Worm (Caenorhabditis elegans) whole organism, late embryonic: Measurements from ENCODE around the gene C16B8.4.

ENCODE experiments used
- C08G9.2 ChIP-seq: sonication (generic microtip); optimal IDR thresholded peaks from 2 replicates; lab custom pipeline; 2016; ENCODE audit warnings: mild to moderate bottlenecking, missing genetic modification characterization, moderate library complexity, missing compliant biosample characterization
- C38D4.7 ChIP-seq: fragments of 200-800 bp; sonication (Bioruptor generic); optimal IDR thresholded peaks from 2 replicates; lab custom pipeline; 2018; ENCODE audit warnings: mild to moderate bottlenecking, missing genetic modification characterization, moderate library complexity, missing compliant biosample characterization
- T23F11.4 ChIP-seq: fragments of 200-800 bp; sonication (Bioruptor generic); optimal IDR thresholded peaks from 2 replicates; lab custom pipeline; 2018; ENCODE audit warnings: mild to moderate bottlenecking, missing genetic modification characterization, missing compliant biosample characterization
- ceh-18 ChIP-seq: sonication (generic microtip); optimal IDR thresholded peaks from 2 replicates; lab custom pipeline; 2016; ENCODE audit warnings: missing genetic modification characterization, missing compliant biosample characterization
- ceh-19 ChIP-seq: fragments of 200-800 bp; sonication (Bioruptor generic); optimal IDR thresholded peaks from 2 replicates; lab custom pipeline; 2018; ENCODE audit warnings: mild to moderate bottlenecking, missing genetic modification characterization, missing compliant biosample characterization
- ceh-2 ChIP-seq: sonication (generic microtip); optimal IDR thresholded peaks from 2 replicates; lab custom pipeline; 2016; ENCODE audit warnings: missing genotype, missing genetic modification characterization, missing compliant biosample characterization
- ceh-22 ChIP-seq: sonication (generic microtip); optimal IDR thresholded peaks from 2 replicates; lab custom pipeline; 2017; ENCODE audit warnings: missing biosample characterization, missing genetic modification characterization
- ceh-30 ChIP-seq: fragments of 150-350 bp; optimal IDR thresholded peaks from 2 replicates; lab custom pipeline; 2014; ENCODE audit warnings: missing biosample characterization, missing genetic modification characterization
- ceh-31 ChIP-seq: sonication (generic microtip); optimal IDR thresholded peaks from 2 replicates; lab custom pipeline; 2016; ENCODE audit warnings: missing genetic modification characterization, missing compliant biosample characterization
- ceh-45 ChIP-seq: fragments of 200-800 bp; sonication (Bioruptor generic); IDR thresholded peaks from 2 replicates; pipeline ENCODE4 v1.3.6; 2022; ENCODE audit warnings: missing genetic modification reagents, missing genetic modification characterization, missing compliant biosample characterization
- ceh-48 ChIP-seq: sonication (generic microtip); optimal IDR thresholded peaks from 2 replicates; lab custom pipeline; 2016; ENCODE audit warnings: missing genetic modification characterization, inconsistent platforms, missing compliant biosample characterization
- ceh-6 ChIP-seq: fragments of 200-800 bp; sonication (Bioruptor generic); optimal IDR thresholded peaks from 2 replicates; lab custom pipeline; 2018; ENCODE audit warnings: mild to moderate bottlenecking, missing genetic modification characterization, missing compliant biosample characterization
- dmd-4 ChIP-seq: sonication (generic microtip); optimal IDR thresholded peaks from 2 replicates; lab custom pipeline; 2016; ENCODE audit warnings: borderline replicate concordance, missing genetic modification characterization, missing compliant biosample characterization
- dve-1 ChIP-seq: sonication (generic microtip); optimal IDR thresholded peaks from 2 replicates; lab custom pipeline; 2017; ENCODE audit warnings: antibody characterized with exemption, mild to moderate bottlenecking, missing genetic modification characterization, missing compliant biosample characterization
- elt-2 ChIP-seq: sonication (generic microtip); optimal IDR thresholded peaks from 2 replicates; lab custom pipeline; 2016; ENCODE audit warnings: missing genetic modification reagents, missing genetic modification characterization, missing compliant biosample characterization
- eyg-1 ChIP-seq: sonication (generic microtip); optimal IDR thresholded peaks from 2 replicates; lab custom pipeline; 2016; ENCODE audit warnings: missing genotype, missing genetic modification characterization, missing compliant biosample characterization
- fax-1 ChIP-seq: sonication (generic microtip); optimal IDR thresholded peaks from 2 replicates; lab custom pipeline; 2016; ENCODE audit warnings: missing genotype, missing genetic modification characterization, missing compliant biosample characterization
- fkh-6 ChIP-seq: sonication (generic microtip); optimal IDR thresholded peaks from 2 replicates; lab custom pipeline; 2016; ENCODE audit warnings: missing genetic modification characterization, missing compliant biosample characterization
- hlh-15 ChIP-seq: sonication (generic microtip); optimal IDR thresholded peaks from 2 replicates; lab custom pipeline; 2016; ENCODE audit warnings: missing genetic modification characterization, missing compliant biosample characterization
- madf-2 ChIP-seq: sonication (generic microtip); optimal IDR thresholded peaks from 2 replicates; lab custom pipeline; 2017; ENCODE audit warnings: missing genetic modification characterization, missing compliant biosample characterization
- nhr-11 ChIP-seq: fragments of 150-350 bp; optimal IDR thresholded peaks from 2 replicates; lab custom pipeline; 2014; ENCODE audit warnings: missing biosample characterization, missing genetic modification characterization
- npax-4 ChIP-seq: sonication (generic microtip); optimal IDR thresholded peaks from 2 replicates; lab custom pipeline; 2016; ENCODE audit warnings: missing genetic modification characterization, missing compliant biosample characterization
- pag-3 ChIP-seq: sonication (generic microtip); optimal IDR thresholded peaks from 2 replicates; lab custom pipeline; 2016; ENCODE audit warnings: missing compliant biosample characterization, missing genetic modification characterization, borderline replicate concordance
- pat-9 ChIP-seq: fragments of 200-800 bp; sonication (Bioruptor generic); optimal IDR thresholded peaks from 2 replicates; lab custom pipeline; 2018; ENCODE audit warnings: mild to moderate bottlenecking, missing genetic modification characterization, moderate library complexity, missing compliant biosample characterization
- pax-1 ChIP-seq: fragments of 150-350 bp; optimal IDR thresholded peaks from 2 replicates; lab custom pipeline; 2014; ENCODE audit warnings: missing biosample characterization, missing genetic modification characterization
- pha-2 ChIP-seq: sonication (generic microtip); optimal IDR thresholded peaks from 2 replicates; lab custom pipeline; 2017; ENCODE audit warnings: mild to moderate bottlenecking, missing genetic modification characterization, missing compliant biosample characterization
- pha-4 ChIP-seq: fragments of 150-350 bp; optimal IDR thresholded peaks from 2 replicates; lab custom pipeline; 2018; ENCODE audit warnings: missing biosample characterization, missing genetic modification reagents, missing genetic modification characterization
- pros-1 ChIP-seq: fragments of 150-350 bp; optimal IDR thresholded peaks from 2 replicates; lab custom pipeline; 2014; ENCODE audit warnings: missing biosample characterization, missing genetic modification reagents, missing genetic modification characterization
- rnt-1 ChIP-seq: sonication (generic microtip); optimal IDR thresholded peaks from 2 replicates; lab custom pipeline; 2016; ENCODE audit warnings: missing genetic modification characterization, missing compliant biosample characterization
- sdc-2 ChIP-seq: sonication (generic microtip); optimal IDR thresholded peaks from 2 replicates; lab custom pipeline; 2016; ENCODE audit warnings: missing genotype, missing genetic modification characterization, missing compliant biosample characterization
- sox-2 ChIP-seq: fragments of 200-800 bp; sonication (Bioruptor generic); IDR thresholded peaks from 2 replicates; pipeline ENCODE4 v1.3.6; 2022; ENCODE audit warnings: missing genetic modification reagents, missing genetic modification characterization, missing compliant biosample characterization
- sox-4 ChIP-seq: sonication (generic microtip); optimal IDR thresholded peaks from 2 replicates; lab custom pipeline; 2017; ENCODE audit warnings: mild to moderate bottlenecking, missing genetic modification characterization, inconsistent platforms, missing compliant biosample characterization
- tbx-2 ChIP-seq: sonication (generic microtip); optimal IDR thresholded peaks from 2 replicates; lab custom pipeline; 2016; ENCODE audit warnings: missing genetic modification characterization, missing compliant biosample characterization
- tbx-7 ChIP-seq: sonication (generic microtip); optimal IDR thresholded peaks from 2 replicates; lab custom pipeline; 2016; ENCODE audit warnings: missing genotype, missing genetic modification characterization, missing compliant biosample characterization
- ttx-3 ChIP-seq: sonication (generic microtip); optimal IDR thresholded peaks from 2 replicates; lab custom pipeline; 2016; ENCODE audit warnings: missing genetic modification reagents, missing genetic modification characterization, missing compliant biosample characterization
- unc-3 ChIP-seq, 2 experiments: fragments of 200-800 bp in 1 of 2; sonication (Bioruptor generic) in 1 of 2; sonication (generic microtip) in 1 of 2; conservative IDR thresholded peaks in 1 of 2; optimal IDR thresholded peaks in 1 of 2; 2 replicates each; pipeline versions ENCODE4 v1.3.6 to Lab custom; 2016 to 2022; ENCODE audit warnings: missing compliant biosample characterization in 2 of 2, missing genetic modification characterization in 2 of 2, missing genetic modification reagents in 1 of 2
- unc-42 ChIP-seq: sonication (generic microtip); optimal IDR thresholded peaks from 2 replicates; lab custom pipeline; 2016; ENCODE audit warnings: missing genotype, missing genetic modification characterization, missing compliant biosample characterization
- unc-86 ChIP-seq: sonication (generic microtip); optimal IDR thresholded peaks from 2 replicates; lab custom pipeline; 2016; ENCODE audit warnings: missing genetic modification characterization, missing compliant biosample characterization

C16B8.4 gene

DNA sequence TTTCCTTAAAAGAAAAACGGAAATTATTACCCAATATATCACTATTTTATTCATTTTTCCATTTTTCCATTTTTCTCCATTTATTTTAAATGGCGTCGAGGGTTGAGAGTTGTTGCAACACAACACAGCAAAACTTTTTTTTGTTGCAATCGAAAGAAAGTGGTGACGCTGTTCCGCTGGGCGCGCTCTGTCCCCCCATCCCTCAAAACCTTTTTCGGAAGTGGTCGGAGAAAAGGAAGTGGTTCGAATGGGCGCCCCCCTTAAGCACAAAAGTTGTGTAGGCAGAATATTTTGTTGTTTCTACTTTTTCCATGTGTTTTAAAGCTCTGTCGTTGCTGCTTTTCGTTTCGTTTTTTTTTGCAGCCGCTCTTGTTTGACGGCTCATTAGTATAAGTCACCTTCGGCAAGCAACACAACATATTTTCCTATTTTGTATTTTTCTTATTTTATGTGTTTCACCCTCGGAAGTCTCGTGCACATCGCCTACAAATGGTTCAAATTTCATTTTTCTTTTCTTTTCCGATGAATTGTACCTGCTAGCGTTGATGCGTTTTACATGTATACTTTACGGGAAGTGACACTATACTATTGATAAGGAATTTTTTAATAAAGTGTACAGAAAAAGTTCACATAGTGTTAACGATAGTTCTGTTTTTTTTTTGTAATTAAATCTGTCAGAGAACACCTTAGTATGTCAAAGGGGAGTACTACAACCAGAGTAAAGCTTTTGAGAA, 44.3 kb upstream of the C16B8.4 start:
- TF ChIP-seq fax-1 (no peak), dmd-4 (no peak), pha-4 (tag; lab: Kevin White, UChicago) (no peak), C08G9.2 (tag; lab: Kevin White, UChicago) (no peak), pag-3 (tag; lab: Kevin White, UChicago) (no peak), pat-9 (no peak)
- TF ChIP-seq, all 69 proteins: peak for 0

ce11 chrX:4016113-4016512, 42.7 kb upstream of the C16B8.4 start, which contains the start of gene hrg-1:
Gene hrg-1 (minus strand): TSS chrX:4016221.
- TF ChIP-seq madf-2 (tag; lab: Kevin White, UChicago) (peak; percentile 31), ceh-30 (tag; lab: Kevin White, UChicago) (no peak), ceh-48 (tag; lab: Kevin White, UChicago) (no peak), sox-4 (tag; lab: Kevin White, UChicago) (no peak), ceh-2 (peak; percentile 24), ceh-18 (tag; lab: Kevin White, UChicago) (peak; percentile 69), pax-1 (tag; lab: Kevin White, UChicago) (no peak), npax-4 (tag; lab: Kevin White, UChicago) (no peak), pag-3 (tag; lab: Kevin White, UChicago) (no peak), unc-42 (peak; percentile 28), ttx-3 (tag; lab: Kevin White, UChicago) (no peak), fkh-6 (tag; lab: Kevin White, UChicago) (no peak), dve-1 (tag; lab: Kevin White, UChicago) (no peak), pha-4 (tag; lab: Kevin White, UChicago) (no peak), T23F11.4 (no peak), eyg-1 (no peak), unc-3 (GFP tag; conservative IDR thresholded peaks at IDR 0.05; lab: Robert Waterston, UW) (no peak), unc-3 (tag; optimal IDR thresholded peaks at IDR 0.05; lab: Kevin White, UChicago) (no peak), hlh-15 (tag; lab: Kevin White, UChicago) (no peak), unc-86 (tag; lab: Kevin White, UChicago) (no peak), pha-2 (tag; lab: Kevin White, UChicago) (no peak), C08G9.2 (tag; lab: Kevin White, UChicago) (no peak), sox-2 (GFP tag; lab: Robert Waterston, UW) (no peak), tbx-2 (tag; lab: Kevin White, UChicago) (peak; percentile 69), ceh-45 (GFP tag; lab: Robert Waterston, UW) (no peak), nhr-11 (tag; lab: Kevin White, UChicago) (no peak), ceh-19 (no peak), tbx-7 (no peak), C38D4.7 (GFP tag; lab: Kevin White, UChicago) (no peak), ceh-31 (tag; lab: Kevin White, UChicago) (peak; percentile 48), rnt-1 (tag; lab: Kevin White, UChicago) (peak; percentile 5), elt-2 (tag; lab: Kevin White, UChicago) (no peak), sdc-2 (tag; lab: Kevin White, UChicago) (peak; percentile 32), pros-1 (no peak)

DNA sequence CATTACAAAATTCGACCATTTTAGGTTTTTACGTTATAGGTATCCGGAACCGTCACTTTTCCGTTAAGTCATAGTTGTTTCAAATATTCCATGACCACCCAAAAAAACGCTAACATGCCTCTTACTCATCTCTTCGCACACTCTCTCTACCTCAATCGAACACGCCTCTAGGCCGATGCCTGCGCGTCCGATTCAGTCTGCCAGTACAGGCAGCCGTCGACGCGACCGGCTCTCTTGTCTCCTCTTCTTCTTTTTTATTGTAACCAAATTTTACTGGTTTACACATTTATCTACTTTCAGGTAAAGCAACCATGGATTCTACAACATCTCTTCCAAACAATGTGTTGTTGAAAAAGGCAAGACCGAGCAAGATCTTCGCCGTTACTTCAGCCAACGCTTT, 38.5 kb upstream of the C16B8.4 start, which contains the start of gene mop-25.1:
mop-25.1 (plus strand) TSS at position 301 of the 400 bp plus-strand sequence.
- TF ChIP-seq tbx-2 (tag; lab: Kevin White, UChicago) (no peak), ceh-48 (tag; lab: Kevin White, UChicago) (no peak), ceh-22 (tag; lab: Kevin White, UChicago) (no peak), ceh-6 (GFP tag; lab: Kevin White, UChicago) (no peak)
